Fruit fly (Drosophila melanogaster) whole organism, wandering third instar larva: Measurements from ENCODE around the gene CG4467.

Experiments
- Abd-B ChIP-seq: fragments of >200 bp; optimal IDR thresholded peaks from 2 replicates; lab custom pipeline; 2017; ENCODE audit warnings: missing biosample characterization, missing genetic modification characterization
- CG9705 ChIP-seq: fragments of 200-800 bp; sonication (Bioruptor generic); optimal IDR thresholded peaks from 2 replicates; lab custom pipeline; 2018; ENCODE audit warnings: missing biosample characterization, mild to moderate bottlenecking, missing genetic modification characterization
- CrebA ChIP-seq: fragments of 200-800 bp; sonication (Bioruptor generic); optimal IDR thresholded peaks from 2 replicates; lab custom pipeline; 2016; ENCODE audit warnings: missing biosample characterization, mild to moderate bottlenecking, missing genetic modification characterization, borderline replicate concordance
- Dfd ChIP-seq: fragments of >200 bp; optimal IDR thresholded peaks from 2 replicates; lab custom pipeline; 2017; ENCODE audit warnings: missing biosample characterization, missing genetic modification characterization
- Dif ChIP-seq: fragments of 200-275, 200-300 bp; sonication (Bioruptor generic); optimal IDR thresholded peaks from 2 replicates; lab custom pipeline; 2018; ENCODE audit warnings: missing biosample characterization, missing genetic modification characterization; ENCODE audit not compliant: partially characterized antibody
- GATAd ChIP-seq: sonication (Bioruptor generic); optimal IDR thresholded peaks from 2 replicates; lab custom pipeline; 2016; ENCODE audit warnings: missing biosample characterization, missing genetic modification characterization
- HLH106 ChIP-seq: fragments of 200-800 bp; optimal IDR thresholded peaks from 3 replicates; lab custom pipeline; 2019; ENCODE audit warnings: missing biosample characterization, mild to moderate bottlenecking, missing genetic modification characterization, moderate library complexity
- Hnf4 ChIP-seq: fragments of 200-800 bp; sonication (Bioruptor generic); optimal IDR thresholded peaks from 2 replicates; lab custom pipeline; 2016; ENCODE audit warnings: missing biosample characterization, mild to moderate bottlenecking, missing genetic modification characterization
- Hr78 ChIP-seq: fragments of >200 bp; optimal IDR thresholded peaks from 2 replicates; lab custom pipeline; 2017; ENCODE audit warnings: missing biosample characterization, missing genetic modification characterization
- Hr83 ChIP-seq: fragments of 200-300 bp; sonication (Bioruptor generic); optimal IDR thresholded peaks from 2 replicates; lab custom pipeline; 2016; ENCODE audit warnings: missing biosample characterization, mild to moderate bottlenecking, missing genetic modification characterization, moderate library complexity; ENCODE audit not compliant: poor library complexity, severe bottlenecking
- Mio ChIP-seq: sonication (Bioruptor generic); optimal IDR thresholded peaks from 2 replicates; lab custom pipeline; 2016; ENCODE audit warnings: missing biosample characterization, missing genetic modification characterization
- Myc ChIP-seq: fragments of >200 bp; optimal IDR thresholded peaks from 2 replicates; lab custom pipeline; 2017
- OdsH ChIP-seq: fragments of 200-800 bp; sonication (Bioruptor generic); optimal IDR thresholded peaks from 2 replicates; lab custom pipeline; 2016; ENCODE audit warnings: missing biosample characterization, mild to moderate bottlenecking, missing genetic modification characterization
- Rel ChIP-seq, 2 experiments: fragments of 200-800 bp; sonication (Bioruptor generic) in 1 of 2; optimal IDR thresholded peaks; 2 replicates in 1 of 2; 3 replicates in 1 of 2; lab custom pipeline; 2016 to 2019; ENCODE audit warnings: mild to moderate bottlenecking in 2 of 2, missing biosample characterization in 2 of 2, missing genetic modification characterization in 2 of 2, moderate library complexity in 1 of 2
- Sp1 ChIP-seq: fragments of 200-800 bp; sonication (Bioruptor generic); optimal IDR thresholded peaks from 3 replicates; lab custom pipeline; 2019; ENCODE audit warnings: missing biosample characterization, mild to moderate bottlenecking, missing genetic modification characterization, moderate library complexity
- Vsx2 ChIP-seq: fragments of 200-300, 225-300 bp; sonication (Bioruptor generic); optimal IDR thresholded peaks from 2 replicates; lab custom pipeline; 2018; ENCODE audit warnings: missing biosample characterization, missing genetic modification characterization; ENCODE audit not compliant: partially characterized antibody
- br ChIP-seq: fragments of 200-800 bp; sonication (Bioruptor generic); optimal IDR thresholded peaks from 2 replicates; lab custom pipeline; 2016; ENCODE audit warnings: missing biosample characterization, missing genetic modification characterization
- brk ChIP-seq: fragments of 200-800 bp; sonication (Bioruptor generic); optimal IDR thresholded peaks from 2 replicates; lab custom pipeline; 2016; ENCODE audit warnings: missing biosample characterization, mild to moderate bottlenecking, missing genetic modification characterization
- dl ChIP-seq, 2 experiments: fragments of 175-275, 200-275 bp in 1 of 2; fragments of 200-275 bp in 1 of 2; sonication (Bioruptor generic); optimal IDR thresholded peaks; lab custom pipeline; 2018; ENCODE audit warnings: mild to moderate bottlenecking in 2 of 2, missing biosample characterization in 2 of 2, missing genetic modification characterization in 2 of 2, moderate library complexity in 2 of 2; ENCODE audit not compliant: partially characterized antibody in 2 of 2, insufficient read depth in 1 of 2
- dmrt93B ChIP-seq: fragments of 200-800 bp; sonication (Bioruptor generic); optimal IDR thresholded peaks from 2 replicates; lab custom pipeline; 2018; ENCODE audit warnings: missing biosample characterization, mild to moderate bottlenecking, missing genetic modification characterization
- dsf ChIP-seq: sonication (Bioruptor generic); optimal IDR thresholded peaks from 2 replicates; lab custom pipeline; 2016; ENCODE audit warnings: missing biosample characterization, missing genetic modification characterization, borderline replicate concordance
- ey ChIP-seq: fragments of 200-800 bp; sonication (Bioruptor generic); optimal IDR thresholded peaks from 2 replicates; lab custom pipeline; 2016; ENCODE audit warnings: missing biosample characterization, missing genetic modification characterization
- foxo ChIP-seq, 2 experiments: fragments of 200-800 bp; sonication (Bioruptor generic); optimal IDR thresholded peaks; 2 replicates in 1 of 2; 3 replicates in 1 of 2; lab custom pipeline; 2016 to 2017; ENCODE audit warnings: missing biosample characterization in 2 of 2, missing genetic modification characterization in 2 of 2
- fru ChIP-seq: fragments of 200-800 bp; sonication (Bioruptor generic); optimal IDR thresholded peaks from 3 replicates; lab custom pipeline; 2016; ENCODE audit warnings: missing biosample characterization, mild to moderate bottlenecking, missing genetic modification characterization
- h ChIP-seq: fragments of 200-800 bp; sonication (Bioruptor generic); optimal IDR thresholded peaks from 3 replicates; lab custom pipeline; 2016; ENCODE audit warnings: missing biosample characterization, mild to moderate bottlenecking, missing genetic modification characterization
- jim ChIP-seq: fragments of 175-275, 200-325 bp; sonication (Bioruptor generic); optimal IDR thresholded peaks from 2 replicates; lab custom pipeline; 2016; ENCODE audit warnings: missing biosample characterization, mild to moderate bottlenecking, missing genetic modification characterization
- lola ChIP-seq: fragments of >200 bp; optimal IDR thresholded peaks from 2 replicates; lab custom pipeline; 2017; ENCODE audit warnings: missing biosample characterization, missing genetic modification characterization
- pan ChIP-seq: fragments of >200 bp; optimal IDR thresholded peaks from 2 replicates; lab custom pipeline; 2017
- psq ChIP-seq: fragments of 200-800 bp; sonication (Bioruptor generic); optimal IDR thresholded peaks from 3 replicates; lab custom pipeline; 2017; ENCODE audit warnings: missing biosample characterization, mild to moderate bottlenecking, missing genetic modification characterization, moderate library complexity
- rgr ChIP-seq: fragments of 200-800 bp; sonication (Bioruptor generic); optimal IDR thresholded peaks from 3 replicates; lab custom pipeline; 2016; ENCODE audit warnings: missing biosample characterization, mild to moderate bottlenecking, missing genetic modification characterization
- sage ChIP-seq: fragments of 200-800 bp; sonication (Bioruptor generic); optimal IDR thresholded peaks from 2 replicates; lab custom pipeline; 2016; ENCODE audit warnings: missing biosample characterization, mild to moderate bottlenecking, missing genetic modification characterization
- sv ChIP-seq: fragments of 200-800 bp; sonication (Bioruptor generic); optimal IDR thresholded peaks from 3 replicates; lab custom pipeline; 2016; ENCODE audit warnings: missing biosample characterization, missing genetic modification characterization
- tai ChIP-seq: sonication (Bioruptor generic); optimal IDR thresholded peaks from 2 replicates; lab custom pipeline; 2016; ENCODE audit warnings: missing biosample characterization, missing genetic modification characterization
- usp ChIP-seq: fragments of >200 bp; optimal IDR thresholded peaks from 2 replicates; lab custom pipeline; 2017; ENCODE audit warnings: missing biosample characterization, missing genetic modification characterization
- woc ChIP-seq: sonication (Bioruptor generic); optimal IDR thresholded peaks from 2 replicates; lab custom pipeline; 2016; ENCODE audit warnings: missing biosample characterization, mild to moderate bottlenecking, missing genetic modification characterization

Gene CG4467

DNA sequence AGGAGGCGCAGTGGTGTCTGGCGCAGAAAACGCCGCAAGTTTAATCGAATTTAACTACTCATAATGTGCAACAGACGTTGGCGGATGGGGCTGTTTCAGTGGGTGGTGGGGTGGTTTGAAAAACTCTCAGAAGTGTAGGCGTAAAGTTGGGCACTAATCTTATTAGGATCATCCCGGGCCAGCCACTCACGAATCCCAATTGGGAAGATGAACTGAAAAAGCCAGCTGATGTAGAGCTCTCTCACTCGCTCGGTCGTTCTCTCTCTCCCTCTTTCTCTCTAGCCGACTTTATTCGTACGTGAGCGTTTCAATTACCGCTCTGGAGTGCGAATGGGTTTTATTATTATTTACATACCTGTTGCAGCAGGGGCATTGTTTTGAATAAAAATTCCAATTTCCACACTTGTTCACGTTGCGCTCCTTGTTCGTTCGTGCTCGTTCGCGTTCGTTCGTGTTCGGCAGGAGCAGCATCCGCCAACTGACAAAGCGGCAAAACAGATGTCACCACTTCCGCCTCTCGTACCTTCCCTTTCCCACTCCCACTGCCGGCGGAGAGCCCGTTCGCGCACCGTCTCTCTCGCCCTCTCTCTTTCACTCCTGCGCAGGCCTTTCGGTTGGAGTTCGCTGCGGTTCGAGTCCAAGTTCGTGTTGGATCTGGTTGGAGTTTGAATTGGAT, 30.1 kb upstream of the CG4467 start:
- peak; percentile 66 for TF ChIP-seq Dif (GFP tag; lab: Kevin White, UChicago)
- no peak for TF ChIP-seq Hr83 (GFP tag; lab: Kevin White, UChicago)
- no peak for TF ChIP-seq Dfd (GFP tag; lab: Kevin White, UChicago)
- no peak for TF ChIP-seq OdsH (GFP tag; lab: Kevin White, UChicago)
- TF ChIP-seq Hr78 (GFP tag; lab: Kevin White, UChicago): no peak

DNA sequence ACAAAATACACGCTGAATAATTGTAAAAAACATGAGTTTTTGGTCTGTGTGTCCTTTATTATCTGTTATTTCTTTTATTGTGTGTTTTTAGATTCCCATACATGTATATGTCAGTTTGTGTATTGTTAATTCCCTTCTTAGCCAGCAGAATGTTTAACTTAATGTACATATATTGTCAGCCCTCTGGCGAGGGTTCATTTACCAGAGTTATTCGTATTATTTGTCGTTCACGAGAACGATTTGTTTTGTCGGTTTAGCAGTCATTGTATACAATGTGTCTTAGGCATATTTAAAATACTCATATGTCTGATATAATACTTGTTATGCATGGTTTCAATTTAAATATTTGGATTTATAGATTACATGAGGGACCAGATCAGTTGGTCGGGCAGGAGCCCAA, 11.9 kb upstream of the CG4467 start:
- TF ChIP-seq GATAd (GFP tag; lab: Kevin White, UChicago) (no peak), ey (GFP tag; lab: Kevin White, UChicago) (no peak), Hr83 (GFP tag; lab: Kevin White, UChicago) (no peak), woc (GFP tag; lab: Kevin White, UChicago) (no peak), foxo (GFP tag; optimal IDR thresholded peaks at IDR 0.05; lab: Kevin White, UChicago) (no peak), jim (GFP tag; lab: Kevin White, UChicago) (no peak), OdsH (GFP tag; lab: Kevin White, UChicago) (no peak), Hnf4 (GFP tag; lab: Kevin White, UChicago) (no peak), rgr (no peak), pan (lab: Kevin White, UChicago) (no peak), CrebA (GFP tag; lab: Kevin White, UChicago) (no peak), usp (GFP tag; lab: Kevin White, UChicago) (no peak), Dif (GFP tag; lab: Kevin White, UChicago) (no peak), dsf (GFP tag; lab: Kevin White, UChicago) (no peak), Vsx2 (GFP tag; lab: Kevin White, UChicago) (no peak), tai (GFP tag; lab: Kevin White, UChicago) (no peak), h (GFP tag; lab: Kevin White, UChicago) (no peak), Abd-B (GFP tag; lab: Kevin White, UChicago) (no peak), lola (GFP tag; lab: Kevin White, UChicago) (no peak)

DNA sequence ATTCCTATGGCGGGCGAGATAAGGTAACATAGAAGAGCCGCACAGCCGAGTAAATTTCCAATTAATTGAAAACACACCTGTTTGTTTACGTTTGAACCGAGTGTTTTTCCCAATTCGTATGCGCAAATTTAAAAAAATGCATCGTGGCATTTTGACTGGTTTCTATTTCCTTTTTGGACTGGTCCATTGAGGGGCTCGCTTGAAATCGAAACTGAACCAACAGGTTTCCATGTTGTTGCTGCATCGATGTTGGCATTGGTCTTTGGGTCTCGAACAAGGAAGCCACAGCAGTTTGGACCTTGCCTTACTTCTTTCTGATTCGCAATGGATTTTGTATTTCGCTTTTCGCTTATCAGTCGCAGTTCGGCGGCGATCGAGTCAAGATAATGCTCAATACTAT, 9.8 kb upstream of the CG4467 start:
- TF ChIP-seq Dif (GFP tag; lab: Kevin White, UChicago) (peak; percentile 35), Hnf4 (GFP tag; lab: Kevin White, UChicago) (no peak), br (GFP tag; lab: Kevin White, UChicago) (no peak), pan (lab: Kevin White, UChicago) (no peak)

dm6 chr3R:23257986-23258427, 9.3 kb upstream of the CG4467 start, which contains the start of the genes wda and Pex11c:
TSS of gene wda (minus strand) at chr3R:23258087.
TSS of gene Pex11c (plus strand) at chr3R:23258365.
- TF ChIP-seq Hr83 (GFP tag; lab: Kevin White, UChicago) (peak; percentile 47), HLH106 (peak; percentile 91), CG9705 (no peak), brk (GFP tag; lab: Kevin White, UChicago) (peak; percentile 85), Dif (GFP tag; lab: Kevin White, UChicago) (no peak), woc (GFP tag; lab: Kevin White, UChicago) (peak; percentile 54), sage (GFP tag; lab: Kevin White, UChicago) (peak; percentile 27), Mio (GFP tag; lab: Kevin White, UChicago) (no peak), Myc (lab: Kevin White, UChicago) (peak; percentile 90), h (GFP tag; lab: Kevin White, UChicago) (peak; percentile 83), Dfd (GFP tag; lab: Kevin White, UChicago) (no peak), Sp1 (GFP tag; lab: Kevin White, UChicago) (peak; percentile 81), dsf (GFP tag; lab: Kevin White, UChicago) (peak; percentile 19), sv (GFP tag; lab: Kevin White, UChicago) (peak; percentile 66), Hr78 (GFP tag; lab: Kevin White, UChicago) (no peak), CrebA (GFP tag; lab: Kevin White, UChicago) (no peak), pan (lab: Kevin White, UChicago) (no peak), OdsH (GFP tag; lab: Kevin White, UChicago) (peak; percentile 85), Rel (GFP tag; optimal IDR thresholded peaks at IDR 0.05; lab: Kevin White, UChicago) (peak; percentile 52), Rel (tag; optimal IDR thresholded peaks at IDR 0.05; lab: Kevin White, UChicago) (peak; percentile 88), psq (peak; percentile 86), Hnf4 (GFP tag; lab: Kevin White, UChicago) (peak; percentile 72), GATAd (GFP tag; lab: Kevin White, UChicago) (peak; percentile 70), usp (GFP tag; lab: Kevin White, UChicago) (no peak), rgr (peak; percentile 86), br (GFP tag; lab: Kevin White, UChicago) (peak; percentile 48), dl (GFP tag; optimal IDR thresholded peaks at IDR 0.05; lab: Kevin White, UChicago; ENCODE audit: insufficient read depth in 1 of 2, partially characterized antibody in 2 of 2) (no peak), dmrt93B (GFP tag; lab: Kevin White, UChicago) (peak; percentile 55), fru (GFP tag; lab: Kevin White, UChicago) (peak; percentile 60), foxo (GFP tag; optimal IDR thresholded peaks at IDR 0.05; lab: Kevin White, UChicago) (peak in 1 of 2 experiments; percentile 81), ey (GFP tag; lab: Kevin White, UChicago) (peak; percentile 58)
